Worm (Caenorhabditis elegans) whole organism, L1 larva: ENCODE results near the gene parg-2.
A peak's percentile ranks its signal among the peaks of the same experiment; 100 is the strongest.

Source experiments
- C04F5.9 ChIP-seq: sonication (generic microtip); optimal IDR thresholded peaks from 2 replicates; lab custom pipeline; 2016; ENCODE audit warnings: missing genetic modification characterization, missing compliant biosample characterization
- Y116A8C.19 ChIP-seq: sonication (generic microtip); optimal IDR thresholded peaks from 2 replicates; lab custom pipeline; 2016; ENCODE audit warnings: missing compliant biosample characterization, missing genetic modification characterization, borderline replicate concordance
- aha-1 ChIP-seq: fragments of 150-350 bp; optimal IDR thresholded peaks from 2 replicates; lab custom pipeline; 2014; ENCODE audit warnings: missing biosample characterization, missing genetic modification characterization
- alr-1 ChIP-seq: fragments of 200-800 bp; sonication (Bioruptor generic); optimal IDR thresholded peaks from 2 replicates; lab custom pipeline; 2018; ENCODE audit warnings: borderline replicate concordance, mild to moderate bottlenecking, missing genetic modification characterization, missing compliant biosample characterization
- aly-2 ChIP-seq: fragments of 150-350 bp; optimal IDR thresholded peaks from 2 replicates; lab custom pipeline; 2014; ENCODE audit warnings: missing biosample characterization, missing genetic modification characterization
- ama-1 ChIP-seq: fragments of 150-350 bp; optimal IDR thresholded peaks from 2 replicates; lab custom pipeline; 2014
- ces-1 ChIP-seq: fragments of 150-350 bp; optimal IDR thresholded peaks from 2 replicates; lab custom pipeline; 2014; ENCODE audit warnings: missing biosample characterization, missing genetic modification reagents, missing genetic modification characterization
- dsc-1 ChIP-seq: sonication (generic microtip); optimal IDR thresholded peaks from 2 replicates; lab custom pipeline; 2016; ENCODE audit warnings: mild to moderate bottlenecking, missing genetic modification characterization, missing compliant biosample characterization
- efl-1 ChIP-seq, 4 experiments: fragments of 150-350 bp; optimal IDR thresholded peaks in 3 of 4; peaks in 1 of 4; 1 replicate in 1 of 4; 2 replicates in 3 of 4; lab custom pipeline; 2014; ENCODE audit warnings: missing biosample characterization in 2 of 4, missing genetic modification characterization in 2 of 4, missing genetic modification reagents in 2 of 4
- efl-3 ChIP-seq: fragments of 200-800 bp; sonication (Bioruptor generic); optimal IDR thresholded peaks from 2 replicates; lab custom pipeline; 2018; ENCODE audit warnings: mild to moderate bottlenecking, missing genetic modification characterization, missing compliant biosample characterization
- egl-27 ChIP-seq, 2 experiments: fragments of 150-350 bp in 1 of 2; sonication (generic microtip); optimal IDR thresholded peaks; 3 replicates each; lab custom pipeline; 2017 to 2018; ENCODE audit warnings: missing biosample characterization in 2 of 2, missing genetic modification characterization in 2 of 2, missing genetic modification reagents in 2 of 2
- elt-2 ChIP-seq: sonication (generic microtip); optimal IDR thresholded peaks from 2 replicates; lab custom pipeline; 2016; ENCODE audit warnings: missing genetic modification characterization, mild to moderate bottlenecking, inconsistent platforms, missing compliant biosample characterization, missing genetic modification reagents
- elt-3 ChIP-seq, 6 experiments: fragments of 150-350 bp in 1 of 6; sonication (generic microtip); optimal IDR thresholded peaks; 2 replicates each; lab custom pipeline; 2017 to 2018; ENCODE audit warnings: missing biosample characterization in 6 of 6, missing genetic modification characterization in 6 of 6, inconsistent platforms in 1 of 6
- fkh-8 ChIP-seq: sonication (generic microtip); optimal IDR thresholded peaks from 2 replicates; lab custom pipeline; 2016; ENCODE audit warnings: mild to moderate bottlenecking, missing genetic modification characterization, missing compliant biosample characterization
- grh-1 ChIP-seq: fragments of 200-800 bp; sonication (Bioruptor generic); IDR thresholded peaks from 2 replicates; pipeline ENCODE4 v1.3.6; 2022; ENCODE audit warnings: missing genetic modification reagents, missing genetic modification characterization, missing compliant biosample characterization
- hlh-17 ChIP-seq: fragments of 200-800 bp; sonication (Bioruptor generic); optimal IDR thresholded peaks from 2 replicates; lab custom pipeline; 2018; ENCODE audit warnings: missing genetic modification characterization, mild to moderate bottlenecking, missing compliant biosample characterization, moderate library complexity, borderline replicate concordance
- irx-1 ChIP-seq: sonication (generic microtip); optimal IDR thresholded peaks from 2 replicates; lab custom pipeline; 2016; ENCODE audit warnings: missing genetic modification characterization, missing compliant biosample characterization
- isw-1 ChIP-seq: fragments of 200-800 bp; sonication (Bioruptor generic); IDR thresholded peaks from 2 replicates; pipeline ENCODE4 v1.3.6; 2022; ENCODE audit warnings: missing genetic modification characterization, missing compliant biosample characterization
- jun-1 ChIP-seq: fragments of 150-350 bp; optimal IDR thresholded peaks from 2 replicates; lab custom pipeline; 2014; ENCODE audit warnings: missing biosample characterization, missing genetic modification reagents, missing genetic modification characterization
- lin-14 ChIP-seq: fragments of 200-800 bp; sonication (Bioruptor generic); optimal IDR thresholded peaks from 2 replicates; lab custom pipeline; 2018; ENCODE audit warnings: mild to moderate bottlenecking, missing genetic modification characterization, moderate library complexity, missing compliant biosample characterization
- lin-35 ChIP-seq, 2 experiments: fragments of 150-350 bp; optimal IDR thresholded peaks; 2 replicates each; lab custom pipeline; 2014; ENCODE audit warnings: missing biosample characterization in 2 of 2, missing genetic modification characterization in 2 of 2, missing genetic modification reagents in 2 of 2
- lsy-2 ChIP-seq, 2 experiments: fragments of 150-350 bp; optimal IDR thresholded peaks; 2 replicates each; lab custom pipeline; 2014; ENCODE audit warnings: missing biosample characterization in 2 of 2, missing genetic modification characterization in 2 of 2
- mdl-1 ChIP-seq, 2 experiments: fragments of 150-350 bp; optimal IDR thresholded peaks; 2 replicates each; lab custom pipeline; 2014 to 2017; ENCODE audit warnings: missing biosample characterization in 2 of 2, missing genetic modification characterization in 2 of 2, inconsistent platforms in 1 of 2
- nhr-11 ChIP-seq: fragments of 150-350 bp; optimal IDR thresholded peaks from 2 replicates; lab custom pipeline; 2014; ENCODE audit warnings: missing biosample characterization, missing genetic modification characterization
- nhr-12 ChIP-seq: sonication (generic microtip); optimal IDR thresholded peaks from 2 replicates; lab custom pipeline; 2017; ENCODE audit warnings: missing biosample characterization, missing genetic modification characterization
- nhr-19 ChIP-seq: fragments of 200-800 bp; sonication (Bioruptor generic); conservative IDR thresholded peaks from 2 replicates; pipeline ENCODE4 v1.3.6; 2022; ENCODE audit warnings: missing genetic modification characterization, missing compliant biosample characterization
- nhr-20 ChIP-seq: sonication (generic microtip); optimal IDR thresholded peaks from 2 replicates; lab custom pipeline; 2016; ENCODE audit warnings: mild to moderate bottlenecking, missing genetic modification characterization, missing compliant biosample characterization
- nhr-28 ChIP-seq: fragments of 150-350 bp; optimal IDR thresholded peaks from 2 replicates; lab custom pipeline; 2014; ENCODE audit warnings: missing biosample characterization, missing genetic modification characterization
- nhr-71 ChIP-seq: sonication (generic microtip); optimal IDR thresholded peaks from 2 replicates; lab custom pipeline; 2016; ENCODE audit warnings: mild to moderate bottlenecking, missing genetic modification characterization, moderate library complexity, missing compliant biosample characterization
- nhr-76 ChIP-seq: sonication (generic microtip); optimal IDR thresholded peaks from 2 replicates; lab custom pipeline; 2017; ENCODE audit warnings: missing biosample characterization, missing genetic modification characterization
- nhr-77 ChIP-seq: fragments of 150-350 bp; optimal IDR thresholded peaks from 2 replicates; lab custom pipeline; 2014; ENCODE audit warnings: missing biosample characterization, missing genetic modification characterization
- nhr-84 ChIP-seq: sonication (generic microtip); optimal IDR thresholded peaks from 2 replicates; lab custom pipeline; 2017; ENCODE audit warnings: missing biosample characterization, missing genetic modification characterization
- nhr-85 ChIP-seq: sonication (generic microtip); peaks from one replicate; lab custom pipeline; 2016; ENCODE audit warnings: missing genetic modification characterization, inconsistent platforms, missing compliant biosample characterization
- nhr-90 ChIP-seq: sonication (generic microtip); optimal IDR thresholded peaks from 2 replicates; lab custom pipeline; 2016; ENCODE audit warnings: mild to moderate bottlenecking, missing genetic modification characterization, missing compliant biosample characterization; ENCODE audit not compliant: poor library complexity
- rnt-1 ChIP-seq: sonication (generic microtip); optimal IDR thresholded peaks from 2 replicates; lab custom pipeline; 2016; ENCODE audit warnings: mild to moderate bottlenecking, missing genetic modification characterization, moderate library complexity, missing compliant biosample characterization
- skn-1 ChIP-seq: fragments of 150-350 bp; optimal IDR thresholded peaks from 2 replicates; lab custom pipeline; 2014; ENCODE audit warnings: missing biosample characterization, missing genetic modification characterization
- snpc-4 ChIP-seq: fragments of 150-350 bp; optimal IDR thresholded peaks from 2 replicates; lab custom pipeline; 2014; ENCODE audit warnings: missing biosample characterization, missing genetic modification characterization
- snu-23 ChIP-seq: sonication (generic microtip); optimal IDR thresholded peaks from 2 replicates; lab custom pipeline; 2016; ENCODE audit warnings: missing genetic modification characterization, missing compliant biosample characterization
- sptf-1 ChIP-seq: fragments of 150-350 bp; optimal IDR thresholded peaks from 2 replicates; lab custom pipeline; 2014; ENCODE audit warnings: missing biosample characterization, missing genetic modification characterization
- sup-37 ChIP-seq: fragments of 200-800 bp; sonication (Bioruptor generic); optimal IDR thresholded peaks from 2 replicates; lab custom pipeline; 2018; ENCODE audit warnings: mild to moderate bottlenecking, missing genetic modification characterization, missing compliant biosample characterization
- swsn-7 ChIP-seq: sonication (generic microtip); optimal IDR thresholded peaks from 2 replicates; lab custom pipeline; 2016; ENCODE audit warnings: missing genetic modification characterization, missing compliant biosample characterization
- tbx-2 ChIP-seq: sonication (generic microtip); optimal IDR thresholded peaks from 2 replicates; lab custom pipeline; 2016; ENCODE audit warnings: missing genetic modification characterization, missing compliant biosample characterization
- tlp-1 ChIP-seq: fragments of 150-350 bp; optimal IDR thresholded peaks from 2 replicates; lab custom pipeline; 2014; ENCODE audit warnings: missing biosample characterization, missing genetic modification characterization
- unc-130 ChIP-seq: fragments of 150-350 bp; optimal IDR thresholded peaks from 2 replicates; lab custom pipeline; 2017; ENCODE audit warnings: missing biosample characterization, missing genetic modification characterization, inconsistent platforms
- unc-30 ChIP-seq: sonication (generic microtip); optimal IDR thresholded peaks from 2 replicates; lab custom pipeline; 2017; ENCODE audit warnings: missing biosample characterization, missing genetic modification characterization
- unc-62 ChIP-seq: fragments of 150-350 bp; optimal IDR thresholded peaks from 2 replicates; lab custom pipeline; 2014; ENCODE audit warnings: missing biosample characterization, missing genetic modification reagents, missing genetic modification characterization
- unc-98 ChIP-seq: fragments of 200-800 bp; sonication (Bioruptor generic); IDR thresholded peaks from 2 replicates; pipeline ENCODE4 v1.3.6; 2022; ENCODE audit warnings: missing genetic modification characterization, missing compliant biosample characterization
- xbp-1 ChIP-seq: sonication (generic microtip); optimal IDR thresholded peaks from 2 replicates; lab custom pipeline; 2016; ENCODE audit warnings: missing genetic modification characterization, missing compliant biosample characterization
- zag-1 ChIP-seq: fragments of 150-350 bp; optimal IDR thresholded peaks from 2 replicates; lab custom pipeline; 2014; ENCODE audit warnings: missing biosample characterization, missing genetic modification characterization
- ztf-4 ChIP-seq: fragments of 150-350 bp; optimal IDR thresholded peaks from 2 replicates; lab custom pipeline; 2014; ENCODE audit warnings: missing biosample characterization, missing genetic modification characterization

parg-2 gene

DNA sequence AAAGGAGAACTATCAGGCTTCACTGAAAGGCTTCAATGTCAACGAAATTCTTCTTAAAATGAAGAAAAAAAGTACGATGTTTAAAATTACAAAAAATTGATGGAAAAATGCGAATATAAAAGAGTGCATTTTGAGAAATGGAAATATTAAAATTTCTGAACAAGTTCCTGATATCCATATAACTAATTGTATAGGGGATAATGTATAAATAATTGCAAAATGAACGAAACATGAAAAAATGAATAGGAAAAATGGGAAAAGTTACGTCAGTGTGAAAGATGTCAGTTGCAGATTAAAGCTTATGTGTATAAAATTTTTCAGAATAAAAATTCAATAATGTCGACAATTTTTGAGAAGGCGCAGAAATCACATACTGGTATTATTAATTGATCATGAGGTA is 6.9 kb downstream of the parg-2 start:
- TF ChIP-seq nhr-11 (no peak), dsc-1 (tag; lab: Kevin White, UChicago) (no peak), ama-1 (lab: Kevin White, UChicago) (no peak), hlh-17 (no peak), nhr-20 (tag; lab: Kevin White, UChicago) (no peak), sup-37 (GFP tag; lab: Kevin White, UChicago) (no peak), lin-14 (GFP tag; lab: Kevin White, UChicago) (no peak), sptf-1 (no peak), snu-23 (GFP tag; lab: Kevin White, UChicago) (no peak), mdl-1 (tag; optimal IDR thresholded peaks at IDR 0.05; lab: Kevin White, UChicago) (no peak), nhr-76 (tag; lab: Kevin White, UChicago) (no peak), aha-1 (tag; lab: Kevin White, UChicago) (no peak), efl-3 (GFP tag; lab: Kevin White, UChicago) (no peak), egl-27 (tag; optimal IDR thresholded peaks at IDR 0.05; lab: Kevin White, UChicago) (no peak), aly-2 (tag; lab: Kevin White, UChicago) (no peak), isw-1 (no peak), lsy-2 (tag; optimal IDR thresholded peaks at IDR 0.05; lab: Kevin White, UChicago) (no peak), irx-1 (tag; lab: Kevin White, UChicago) (no peak), unc-98 (GFP tag; lab: Robert Waterston, UW) (no peak)

DNA sequence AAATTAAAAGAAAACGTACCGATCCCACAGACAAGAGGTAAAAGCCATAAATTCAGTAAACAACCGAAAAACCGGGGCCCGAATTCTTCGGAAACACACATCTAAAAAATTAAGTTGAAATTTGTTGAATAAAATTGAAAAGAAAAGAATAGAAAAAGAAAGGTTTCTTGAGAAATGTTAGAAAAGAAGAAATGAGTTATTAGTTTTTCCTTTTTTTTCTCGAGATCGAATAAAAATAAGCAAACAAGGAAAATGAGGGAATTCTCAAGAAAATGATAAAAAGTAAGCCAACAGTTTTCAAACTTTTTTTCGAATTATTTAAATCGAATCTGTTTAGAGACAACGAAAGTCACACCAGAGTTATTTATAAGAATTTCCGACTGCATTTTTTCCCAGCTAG is 9.4 kb downstream of the parg-2 start, which contains the start of gene H23L24.4:
Gene H23L24.4 (minus strand): TSS at position 101 of the 400 bp plus-strand sequence.
- no peak for TF ChIP-seq unc-30
- no peak for TF ChIP-seq unc-62 (GFP tag; lab: Kevin White, UChicago)
- TF ChIP-seq snpc-4 (tag; lab: Kevin White, UChicago) = no peak
- no peak for TF ChIP-seq lin-14 (GFP tag; lab: Kevin White, UChicago)
- no peak for TF ChIP-seq nhr-19 (GFP tag; lab: Robert Waterston, UW)
- TF ChIP-seq tbx-2 (tag; lab: Kevin White, UChicago) = no peak
- TF ChIP-seq jun-1 (tag; lab: Kevin White, UChicago) = no peak
- TF ChIP-seq grh-1 (GFP tag; lab: Robert Waterston, UW) = no peak
- no peak for TF ChIP-seq ces-1 (GFP tag; lab: Kevin White, UChicago)
- TF ChIP-seq nhr-84 (tag; lab: Kevin White, UChicago) = no peak
- TF ChIP-seq tlp-1 (tag; lab: Kevin White, UChicago) = no peak
- TF ChIP-seq elt-2 (tag; lab: Kevin White, UChicago) = no peak
- no peak for TF ChIP-seq alr-1 (tag; lab: Kevin White, UChicago)
- TF ChIP-seq nhr-90 = no peak
- TF ChIP-seq zag-1 (tag; lab: Kevin White, UChicago) = no peak
- TF ChIP-seq unc-130 (tag; lab: Kevin White, UChicago) = no peak
- TF ChIP-seq irx-1 (tag; lab: Kevin White, UChicago) = no peak

DNA sequence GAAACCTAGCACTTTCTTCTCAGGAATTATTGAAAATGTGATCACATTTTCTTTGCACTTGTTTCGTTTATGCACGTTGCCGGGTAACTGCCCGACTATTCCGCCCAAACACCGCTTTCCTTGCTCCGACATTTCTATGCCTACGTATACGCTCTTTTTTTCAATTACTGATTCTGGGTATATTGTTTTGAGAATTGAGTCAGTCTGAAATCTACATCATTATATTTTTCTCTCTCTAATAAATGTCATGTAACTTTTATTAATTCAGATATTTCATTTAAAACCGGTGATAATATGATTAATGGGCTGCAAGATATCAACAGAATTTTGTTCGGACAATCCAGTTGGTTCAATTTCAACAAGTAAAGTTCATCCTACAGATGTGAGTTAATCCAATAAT is 17.5 kb downstream of the parg-2 start, which contains the start of gene ttll-11:
Gene ttll-11 (plus strand): TSS at position 301 of the 400 bp plus-strand sequence.
- TF ChIP-seq nhr-71 (tag; lab: Kevin White, UChicago) (peak; percentile 31), irx-1 (tag; lab: Kevin White, UChicago) (no peak), nhr-12 (tag; lab: Kevin White, UChicago) (no peak), unc-98 (GFP tag; lab: Robert Waterston, UW) (no peak), efl-1 (optimal IDR thresholded peaks at IDR 0.05; lab: Kevin White, UChicago) (no peak), efl-1 (GFP tag; optimal IDR thresholded peaks at IDR 0.05 in 1 of 2; lab: Kevin White, UChicago) (no peak), nhr-77 (tag; lab: Kevin White, UChicago) (no peak), lin-35 (GFP tag; optimal IDR thresholded peaks at IDR 0.05; lab: Kevin White, UChicago) (no peak), swsn-7 (tag; lab: Kevin White, UChicago) (peak; percentile 5), lsy-2 (tag; optimal IDR thresholded peaks at IDR 0.05; lab: Kevin White, UChicago) (no peak), nhr-19 (GFP tag; lab: Robert Waterston, UW) (no peak), nhr-85 (no peak), ztf-4 (no peak), fkh-8 (tag; lab: Kevin White, UChicago) (peak; percentile 76), nhr-28 (tag; lab: Kevin White, UChicago) (no peak), tbx-2 (tag; lab: Kevin White, UChicago) (no peak), aha-1 (tag; lab: Kevin White, UChicago) (no peak), rnt-1 (no peak), skn-1 (tag; lab: Kevin White, UChicago) (no peak), sptf-1 (no peak), Y116A8C.19 (tag; lab: Kevin White, UChicago) (no peak), xbp-1 (tag; lab: Kevin White, UChicago) (no peak), snpc-4 (tag; lab: Kevin White, UChicago) (no peak), elt-3 (tag; optimal IDR thresholded peaks at IDR 0.05; lab: Kevin White, UChicago) (no peak), C04F5.9 (tag; lab: Kevin White, UChicago) (no peak)
